Worm (Caenorhabditis elegans) whole organism, early embryonic: Measurements from ENCODE around the gene F13E9.9.

Experiments
- B0310.2 ChIP-seq: sonication (generic microtip); optimal IDR thresholded peaks from 2 replicates; lab custom pipeline; 2016; ENCODE audit warnings: mild to moderate bottlenecking, missing genetic modification characterization, missing compliant biosample characterization
- F13C5.2 ChIP-seq: sonication (generic microtip); optimal IDR thresholded peaks from 2 replicates; lab custom pipeline; 2017; ENCODE audit warnings: mild to moderate bottlenecking, missing genetic modification characterization, inconsistent platforms, missing compliant biosample characterization
- aly-1 ChIP-seq: sonication (generic microtip); optimal IDR thresholded peaks from 2 replicates; lab custom pipeline; 2016; ENCODE audit warnings: missing genetic modification characterization, missing compliant biosample characterization
- ama-1 ChIP-seq: fragments of 150-350 bp; optimal IDR thresholded peaks from 2 replicates; lab custom pipeline; 2014
- ceh-13 ChIP-seq: fragments of 200-800 bp; sonication (Bioruptor generic); optimal IDR thresholded peaks from 2 replicates; lab custom pipeline; 2018; ENCODE audit warnings: mild to moderate bottlenecking, missing genetic modification characterization, missing compliant biosample characterization
- ceh-36 ChIP-seq: sonication (generic microtip); optimal IDR thresholded peaks from 2 replicates; lab custom pipeline; 2016; ENCODE audit warnings: missing genetic modification characterization, inconsistent platforms, missing compliant biosample characterization
- ets-7 ChIP-seq: sonication (generic microtip); optimal IDR thresholded peaks from 2 replicates; lab custom pipeline; 2016; ENCODE audit warnings: missing genotype, missing genetic modification characterization, missing compliant biosample characterization
- flt-1 ChIP-seq: fragments of 200-800 bp; sonication (Bioruptor generic); IDR thresholded peaks from 2 replicates; pipeline ENCODE4 v1.3.6; 2022; ENCODE audit warnings: missing genetic modification characterization, missing compliant biosample characterization
- hmbx-1 ChIP-seq: sonication (generic microtip); optimal IDR thresholded peaks from 2 replicates; lab custom pipeline; 2016; ENCODE audit warnings: mild to moderate bottlenecking, missing genetic modification characterization, missing compliant biosample characterization
- hmg-4 ChIP-seq: fragments of 200-800 bp; sonication (Bioruptor generic); optimal IDR thresholded peaks from 2 replicates; lab custom pipeline; 2018; ENCODE audit warnings: mild to moderate bottlenecking, missing genetic modification characterization, missing compliant biosample characterization
- hnd-1 ChIP-seq: sonication (generic microtip); optimal IDR thresholded peaks from 2 replicates; lab custom pipeline; 2016; ENCODE audit warnings: missing genetic modification characterization, missing compliant biosample characterization
- pes-1 ChIP-seq: fragments of 200-800 bp; sonication (Bioruptor generic); IDR thresholded peaks from 2 replicates; pipeline ENCODE4 v1.3.6; 2022; ENCODE audit warnings: missing genetic modification reagents, missing genetic modification characterization, missing compliant biosample characterization
- scrt-1 ChIP-seq: fragments of 200-800 bp; sonication (Bioruptor generic); IDR thresholded peaks from 2 replicates; pipeline ENCODE4 v1.3.6; 2022; ENCODE audit warnings: missing genetic modification characterization, missing compliant biosample characterization
- sea-1 ChIP-seq: fragments of 200-800 bp; sonication (Bioruptor generic); conservative IDR thresholded peaks from 2 replicates; pipeline ENCODE4 v1.3.6; 2022; ENCODE audit warnings: missing genetic modification characterization, missing compliant biosample characterization
- tbx-11 ChIP-seq: fragments of 200-800 bp; sonication (Bioruptor generic); IDR thresholded peaks from 2 replicates; pipeline ENCODE4 v1.3.6; 2022; ENCODE audit warnings: missing genetic modification characterization, missing compliant biosample characterization
- tbx-37 ChIP-seq: fragments of 200-800 bp; sonication (Bioruptor generic); conservative IDR thresholded peaks from 2 replicates; pipeline ENCODE4 v1.3.6; 2022; ENCODE audit warnings: missing genetic modification reagents, missing genetic modification characterization, missing compliant biosample characterization
- tra-4 ChIP-seq: sonication (generic microtip); optimal IDR thresholded peaks from 2 replicates; lab custom pipeline; 2017; ENCODE audit warnings: missing genetic modification characterization, missing compliant biosample characterization

The F13E9.9 gene

DNA sequence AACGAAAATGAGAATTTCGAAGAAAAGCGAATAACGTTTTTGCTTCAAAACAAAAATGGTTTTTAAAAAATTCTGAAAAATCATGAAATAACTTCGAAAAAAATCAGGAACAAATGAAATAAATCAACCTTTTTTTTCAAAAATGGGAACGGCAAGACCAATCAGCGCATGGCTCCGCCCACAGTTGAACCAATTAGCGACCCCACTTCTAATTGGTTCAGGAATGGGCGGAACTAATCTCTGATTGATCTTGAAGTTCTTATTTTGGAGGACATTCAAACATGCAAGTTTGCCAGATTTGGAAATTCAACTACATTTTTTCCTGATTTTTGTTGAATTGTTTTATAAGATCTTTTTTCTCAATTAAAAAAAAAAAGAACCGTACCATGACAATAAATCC lies 43.0 kb downstream of the F13E9.9 start:
- no peak for TF ChIP-seq ets-7 (tag; lab: Kevin White, UChicago)
- no peak for TF ChIP-seq ama-1 (lab: Kevin White, UChicago)
- no peak for TF ChIP-seq aly-1 (tag; lab: Kevin White, UChicago)
- TF ChIP-seq pes-1 (GFP tag; lab: Robert Waterston, UW): no peak
- no peak for TF ChIP-seq B0310.2 (tag; lab: Kevin White, UChicago)
- no peak for TF ChIP-seq tbx-11 (GFP tag; lab: Robert Waterston, UW)
- no peak for TF ChIP-seq ceh-36 (tag; lab: Kevin White, UChicago)
- TF ChIP-seq hnd-1: no peak
- no peak for TF ChIP-seq tbx-37 (GFP tag; lab: Robert Waterston, UW)
- no peak for TF ChIP-seq ceh-13 (GFP tag; lab: Kevin White, UChicago)
- TF ChIP-seq hmg-4: no peak
- TF ChIP-seq tra-4 (tag; lab: Kevin White, UChicago): no peak
- TF ChIP-seq sea-1 (GFP tag; lab: Robert Waterston, UW): no peak
- no peak for TF ChIP-seq scrt-1 (GFP tag; lab: Robert Waterston, UW)
- TF ChIP-seq flt-1: no peak

ce11 chrIV:10855049-10855448 lies 43.9 kb downstream of the F13E9.9 start, which contains the start of gene T11G6.3:
Gene T11G6.3 (minus strand): TSS chrIV:10855237.
- TF ChIP-seq flt-1: no peak
- no peak for TF ChIP-seq tra-4 (tag; lab: Kevin White, UChicago)
- TF ChIP-seq pes-1 (GFP tag; lab: Robert Waterston, UW): no peak
- TF ChIP-seq B0310.2 (tag; lab: Kevin White, UChicago): no peak
- no peak for TF ChIP-seq hmbx-1 (tag; lab: Kevin White, UChicago)
- no peak for TF ChIP-seq scrt-1 (GFP tag; lab: Robert Waterston, UW)
- TF ChIP-seq tbx-11 (GFP tag; lab: Robert Waterston, UW): no peak
- no peak for TF ChIP-seq tbx-37 (GFP tag; lab: Robert Waterston, UW)
- no peak for TF ChIP-seq sea-1 (GFP tag; lab: Robert Waterston, UW)
- TF ChIP-seq ceh-13 (GFP tag; lab: Kevin White, UChicago): no peak
- no peak for TF ChIP-seq ets-7 (tag; lab: Kevin White, UChicago)

DNA sequence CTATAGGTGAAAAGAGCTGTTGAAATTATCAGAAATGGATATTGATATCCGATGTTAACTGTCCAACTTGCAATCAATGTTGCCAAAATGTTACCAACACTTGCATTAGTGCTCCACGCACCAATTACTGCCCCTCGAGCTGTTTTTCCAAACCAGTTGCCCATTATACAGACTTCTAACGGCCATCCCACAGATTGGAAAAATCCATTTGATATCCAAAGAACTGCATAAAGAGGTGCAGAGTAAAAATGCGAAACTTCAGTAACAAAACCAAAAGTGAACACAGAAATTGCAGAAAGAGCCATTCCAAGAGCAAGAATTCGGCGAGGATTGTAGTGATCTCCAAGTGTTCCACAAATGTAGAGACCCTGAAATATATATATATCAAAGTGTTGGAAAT lies 44.9 kb downstream of the F13E9.9 start:
- TF ChIP-seq ceh-36 (tag; lab: Kevin White, UChicago): no peak
- no peak for TF ChIP-seq aly-1 (tag; lab: Kevin White, UChicago)
- no peak for TF ChIP-seq hmg-4
- TF ChIP-seq ama-1 (lab: Kevin White, UChicago): no peak
- TF ChIP-seq ceh-13 (GFP tag; lab: Kevin White, UChicago): no peak
- no peak for TF ChIP-seq sea-1 (GFP tag; lab: Robert Waterston, UW)
- TF ChIP-seq pes-1 (GFP tag; lab: Robert Waterston, UW): no peak
- no peak for TF ChIP-seq tbx-11 (GFP tag; lab: Robert Waterston, UW)
- no peak for TF ChIP-seq B0310.2 (tag; lab: Kevin White, UChicago)
- TF ChIP-seq scrt-1 (GFP tag; lab: Robert Waterston, UW): no peak
- TF ChIP-seq ets-7 (tag; lab: Kevin White, UChicago): no peak
- TF ChIP-seq hnd-1: no peak

ce11 chrIV:10852403-10852802 lies 46.6 kb downstream of the F13E9.9 start:
- TF ChIP-seq sea-1 (GFP tag; lab: Robert Waterston, UW): no peak
- no peak for TF ChIP-seq hnd-1
- TF ChIP-seq ceh-13 (GFP tag; lab: Kevin White, UChicago): no peak
- TF ChIP-seq ceh-36 (tag; lab: Kevin White, UChicago): no peak
- no peak for TF ChIP-seq hmg-4
- no peak for TF ChIP-seq aly-1 (tag; lab: Kevin White, UChicago)
- TF ChIP-seq tbx-37 (GFP tag; lab: Robert Waterston, UW): no peak
- TF ChIP-seq B0310.2 (tag; lab: Kevin White, UChicago): no peak
- TF ChIP-seq pes-1 (GFP tag; lab: Robert Waterston, UW): no peak
- no peak for TF ChIP-seq ama-1 (lab: Kevin White, UChicago)
- TF ChIP-seq tbx-11 (GFP tag; lab: Robert Waterston, UW): no peak
- no peak for TF ChIP-seq hmbx-1 (tag; lab: Kevin White, UChicago)
- no peak for TF ChIP-seq F13C5.2

ce11 chrIV:10851833-10852232 lies 47.2 kb downstream of the F13E9.9 start, which contains the start of gene T11G6.4:
Gene T11G6.4 (minus strand): TSS chrIV:10851933.
- TF ChIP-seq hmbx-1 (tag; lab: Kevin White, UChicago) (no peak), ceh-13 (GFP tag; lab: Kevin White, UChicago) (no peak)

- TF ChIP-seq F13C5.2: no peak
- no peak for TF ChIP-seq ceh-13 (GFP tag; lab: Kevin White, UChicago)
- TF ChIP-seq hnd-1: no peak
- TF ChIP-seq ceh-36 (tag; lab: Kevin White, UChicago): no peak
- no peak for TF ChIP-seq sea-1 (GFP tag; lab: Robert Waterston, UW)
- TF ChIP-seq aly-1 (tag; lab: Kevin White, UChicago): no peak
- no peak for TF ChIP-seq ets-7 (tag; lab: Kevin White, UChicago)
- no peak for TF ChIP-seq hmbx-1 (tag; lab: Kevin White, UChicago)
Measured at ce11 chrIV:10851136-10851535, 47.9 kb downstream of the F13E9.9 start.
